Worm (Caenorhabditis elegans) whole organism, L2 larva: ENCODE measurements around the gene ZK105.5.

Experiments used
- C34F6.9 ChIP-seq: fragments of 150-350 bp; optimal IDR thresholded peaks from 2 replicates; lab custom pipeline; 2014; ENCODE audit warnings: missing biosample characterization, missing genetic modification characterization
- F13H6.1 ChIP-seq: sonication (generic microtip); optimal IDR thresholded peaks from 2 replicates; lab custom pipeline; 2016; ENCODE audit warnings: missing genetic modification characterization, missing compliant biosample characterization
- R02D3.7 ChIP-seq: fragments of 150-350 bp; optimal IDR thresholded peaks from 2 replicates; lab custom pipeline; 2014; ENCODE audit warnings: missing biosample characterization, missing genetic modification characterization
- Y55F3AM.14 ChIP-seq: fragments of 200-800 bp; sonication (Bioruptor generic); optimal IDR thresholded peaks from 2 replicates; lab custom pipeline; 2018; ENCODE audit warnings: mild to moderate bottlenecking, missing genetic modification characterization, missing compliant biosample characterization
- alr-1 ChIP-seq: fragments of 150-350 bp; optimal IDR thresholded peaks from 2 replicates; lab custom pipeline; 2014; ENCODE audit warnings: missing biosample characterization, missing genetic modification characterization
- aly-2 ChIP-seq: fragments of 150-350 bp; optimal IDR thresholded peaks from 2 replicates; lab custom pipeline; 2014; ENCODE audit warnings: missing biosample characterization, missing genetic modification characterization
- ama-1 ChIP-seq: fragments of 150-350 bp; optimal IDR thresholded peaks from 2 replicates; lab custom pipeline; 2018; ENCODE audit warnings: inconsistent platforms
- blmp-1 ChIP-seq: sonication (generic microtip); optimal IDR thresholded peaks from 2 replicates; lab custom pipeline; 2017; ENCODE audit warnings: missing genetic modification characterization, mild to moderate bottlenecking, missing compliant biosample characterization, antibody characterized with exemption, moderate library complexity; ENCODE audit not compliant: insufficient read depth
- ceh-82 ChIP-seq: fragments of 150-350 bp; optimal IDR thresholded peaks from 2 replicates; lab custom pipeline; 2014; ENCODE audit warnings: missing biosample characterization, missing genetic modification characterization
- crh-2 ChIP-seq: sonication (generic microtip); optimal IDR thresholded peaks from 2 replicates; lab custom pipeline; 2017; ENCODE audit warnings: missing biosample characterization, missing genetic modification characterization
- dmd-4 ChIP-seq: sonication (generic microtip); optimal IDR thresholded peaks from 2 replicates; lab custom pipeline; 2017; ENCODE audit warnings: missing biosample characterization, missing genetic modification characterization
- egl-27 ChIP-seq: sonication (generic microtip); optimal IDR thresholded peaks from 3 replicates; lab custom pipeline; 2017; ENCODE audit warnings: missing biosample characterization, missing genetic modification reagents, missing genetic modification characterization
- elt-1 ChIP-seq: fragments of 150-350 bp; optimal IDR thresholded peaks from 2 replicates; lab custom pipeline; 2014; ENCODE audit warnings: missing biosample characterization, missing genetic modification characterization
- elt-3 ChIP-seq: sonication (generic microtip); optimal IDR thresholded peaks from 2 replicates; lab custom pipeline; 2017; ENCODE audit warnings: missing biosample characterization, missing genetic modification characterization
- fos-1 ChIP-seq: fragments of 150-350 bp; optimal IDR thresholded peaks from 2 replicates; lab custom pipeline; 2014; ENCODE audit warnings: missing biosample characterization, missing genetic modification characterization
- gmeb-1 ChIP-seq: fragments of 150-350 bp; optimal IDR thresholded peaks from 2 replicates; lab custom pipeline; 2014; ENCODE audit warnings: missing biosample characterization, missing genetic modification characterization
- lsy-2 ChIP-seq, 2 experiments: fragments of 150-350 bp in 1 of 2; sonication (generic microtip) in 1 of 2; optimal IDR thresholded peaks; 2 replicates each; lab custom pipeline; 2014 to 2017; ENCODE audit warnings: missing biosample characterization in 2 of 2, missing genetic modification characterization in 2 of 2
- mab-5 ChIP-seq: fragments of 150-350 bp; optimal IDR thresholded peaks from 2 replicates; lab custom pipeline; 2014; ENCODE audit warnings: missing biosample characterization, missing genetic modification characterization
- mdl-1 ChIP-seq, 2 experiments: fragments of 150-350 bp in 1 of 2; sonication (generic microtip) in 1 of 2; optimal IDR thresholded peaks; 2 replicates each; lab custom pipeline; 2017; ENCODE audit warnings: missing biosample characterization in 2 of 2, missing genetic modification characterization in 2 of 2
- nhr-23 ChIP-seq: fragments of 150-350 bp; optimal IDR thresholded peaks from 2 replicates; lab custom pipeline; 2014; ENCODE audit warnings: missing biosample characterization, missing genetic modification reagents, missing genetic modification characterization
- nhr-25 ChIP-seq: fragments of 150-350 bp; sonication (generic microtip); optimal IDR thresholded peaks from 3 replicates; lab custom pipeline; 2014; ENCODE audit warnings: missing biosample characterization, missing genetic modification characterization
- nhr-77 ChIP-seq: fragments of 150-350 bp; optimal IDR thresholded peaks from 2 replicates; lab custom pipeline; 2014; ENCODE audit warnings: missing biosample characterization, missing genetic modification characterization
- peb-1 ChIP-seq: fragments of 150-350 bp; optimal IDR thresholded peaks from 2 replicates; lab custom pipeline; 2014; ENCODE audit warnings: missing biosample characterization, missing genetic modification characterization
- sem-4 ChIP-seq: fragments of 150-350 bp; optimal IDR thresholded peaks from 2 replicates; lab custom pipeline; 2014; ENCODE audit warnings: missing biosample characterization, missing genetic modification reagents, missing genetic modification characterization
- skn-1 ChIP-seq: sonication (generic microtip); optimal IDR thresholded peaks from 2 replicates; lab custom pipeline; 2017; ENCODE audit warnings: missing biosample characterization, missing genetic modification characterization
- sma-9 ChIP-seq, 2 experiments: fragments of 150-350 bp in 1 of 2; sonication (generic microtip) in 1 of 2; optimal IDR thresholded peaks; 2 replicates each; lab custom pipeline; 2014 to 2016; ENCODE audit warnings: missing genetic modification characterization in 2 of 2, mild to moderate bottlenecking in 1 of 2, missing biosample characterization in 1 of 2, missing compliant biosample characterization in 1 of 2, missing genetic modification reagents in 1 of 2, moderate library complexity in 1 of 2
- unc-55 ChIP-seq: fragments of 150-350 bp; sonication (generic microtip); optimal IDR thresholded peaks from 3 replicates; lab custom pipeline; 2014; ENCODE audit warnings: missing biosample characterization, missing genetic modification reagents, missing genetic modification characterization
- zag-1 ChIP-seq: fragments of 150-350 bp; optimal IDR thresholded peaks from 2 replicates; lab custom pipeline; 2014; ENCODE audit warnings: missing biosample characterization, missing genetic modification characterization
- ztf-1 ChIP-seq: fragments of 200-800 bp; sonication (Bioruptor generic); conservative IDR thresholded peaks from 2 replicates; pipeline ENCODE4 v1.3.6; 2022; ENCODE audit warnings: missing genetic modification characterization, missing compliant biosample characterization
- ztf-4 ChIP-seq: fragments of 150-350 bp; optimal IDR thresholded peaks from 2 replicates; lab custom pipeline; 2014; ENCODE audit warnings: missing biosample characterization, missing genetic modification characterization

The ZK105.5 gene

DNA sequence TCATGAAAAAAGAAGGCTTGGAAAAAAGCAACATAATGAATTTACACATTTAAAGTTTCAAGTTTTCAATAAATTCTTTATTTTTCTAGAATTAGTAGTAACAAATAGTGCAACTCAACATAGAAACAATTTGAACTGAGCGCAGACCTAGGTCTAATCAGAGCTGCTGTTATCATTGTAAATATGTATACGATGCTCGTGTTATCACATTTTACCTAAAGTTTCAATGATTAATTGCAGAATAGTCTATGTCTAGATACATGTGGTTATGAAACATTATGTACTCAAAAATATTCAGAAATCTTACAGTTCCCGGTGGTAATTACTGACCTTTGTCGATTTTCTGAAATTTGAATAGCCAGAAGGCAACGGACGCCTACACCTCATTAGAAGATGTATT, 38.5 kb upstream of the ZK105.5 start:
- TF ChIP-seq fos-1 (tag; lab: Kevin White, UChicago) = peak; percentile 5
- no peak for TF ChIP-seq gmeb-1 (tag; lab: Kevin White, UChicago)
- TF ChIP-seq sma-9 (GFP tag; optimal IDR thresholded peaks at IDR 0.05; lab: Kevin White, UChicago) = peak; percentile 14
- no peak for TF ChIP-seq sma-9 (tag; optimal IDR thresholded peaks at IDR 0.05; lab: Kevin White, UChicago)

DNA sequence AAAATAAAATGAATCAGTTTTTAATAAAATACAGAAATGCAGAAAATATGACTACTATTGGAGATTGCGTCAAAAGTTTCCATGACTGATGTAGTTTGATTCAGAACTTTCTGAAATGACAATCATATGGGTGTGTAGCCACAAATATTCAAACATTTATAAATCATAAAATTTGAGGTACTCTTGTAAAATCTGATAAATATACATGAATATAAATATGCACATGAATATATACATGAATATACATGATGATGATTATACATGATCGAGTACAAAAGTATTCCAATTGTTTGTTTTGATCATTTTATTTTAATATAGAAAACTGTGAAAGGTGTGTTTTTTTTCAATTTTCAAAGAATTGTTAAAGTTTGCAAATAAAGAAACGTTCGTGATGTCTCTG, 37.0 kb upstream of the ZK105.5 start, which contains the start of gene T05B11.4:
TSS of gene T05B11.4 (minus strand) at position 101 of the 400 bp plus-strand sequence.
- TF ChIP-seq nhr-23 (tag; lab: Kevin White, UChicago) = no peak
- no peak for TF ChIP-seq nhr-25
- TF ChIP-seq mdl-1 (tag; optimal IDR thresholded peaks at IDR 0.05; lab: Kevin White, UChicago) = no peak
- TF ChIP-seq egl-27 (tag; lab: Kevin White, UChicago) = no peak
- TF ChIP-seq crh-2 (tag; lab: Kevin White, UChicago) = no peak
- TF ChIP-seq ama-1 (lab: Kevin White, UChicago) = no peak
- no peak for TF ChIP-seq gmeb-1 (tag; lab: Kevin White, UChicago)
- no peak for TF ChIP-seq R02D3.7 (tag; lab: Kevin White, UChicago)
- TF ChIP-seq ztf-4 = no peak
- TF ChIP-seq ztf-1 = no peak
- TF ChIP-seq skn-1 (tag; lab: Kevin White, UChicago) = no peak
- TF ChIP-seq nhr-77 (tag; lab: Kevin White, UChicago) = no peak
- TF ChIP-seq blmp-1 (tag; lab: Kevin White, UChicago) = no peak
- no peak for TF ChIP-seq aly-2 (tag; lab: Kevin White, UChicago)
- TF ChIP-seq Y55F3AM.14 (GFP tag; lab: Kevin White, UChicago) = no peak
- TF ChIP-seq dmd-4 (tag; lab: Kevin White, UChicago) = no peak
- TF ChIP-seq, all 48 proteins: peak for 0

DNA sequence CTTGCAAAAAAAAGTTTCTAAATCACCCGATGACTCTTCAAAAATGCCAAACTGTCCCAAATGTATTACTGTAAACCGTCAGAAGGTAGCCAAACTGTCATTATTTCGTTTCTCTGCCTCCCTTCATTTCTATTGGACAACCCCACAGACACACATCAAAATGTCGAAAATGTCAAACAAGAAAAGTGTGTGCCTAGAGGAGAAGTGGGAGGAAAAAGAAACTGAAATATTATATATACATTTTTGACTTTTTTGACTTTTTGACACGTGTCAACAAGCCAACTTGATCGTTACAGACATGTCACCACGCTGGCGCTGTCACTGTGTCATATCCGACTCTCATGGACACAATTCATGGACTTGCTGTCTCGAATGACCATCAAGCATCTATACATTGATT, 32.2 kb upstream of the ZK105.5 start:
- no peak for TF ChIP-seq gmeb-1 (tag; lab: Kevin White, UChicago)
- TF ChIP-seq elt-3 (tag; lab: Kevin White, UChicago) = no peak
- TF ChIP-seq ceh-82 (tag; lab: Kevin White, UChicago) = no peak
- no peak for TF ChIP-seq zag-1
- TF ChIP-seq fos-1 (tag; lab: Kevin White, UChicago) = no peak
- TF ChIP-seq, all 48 proteins: peak for 0

DNA sequence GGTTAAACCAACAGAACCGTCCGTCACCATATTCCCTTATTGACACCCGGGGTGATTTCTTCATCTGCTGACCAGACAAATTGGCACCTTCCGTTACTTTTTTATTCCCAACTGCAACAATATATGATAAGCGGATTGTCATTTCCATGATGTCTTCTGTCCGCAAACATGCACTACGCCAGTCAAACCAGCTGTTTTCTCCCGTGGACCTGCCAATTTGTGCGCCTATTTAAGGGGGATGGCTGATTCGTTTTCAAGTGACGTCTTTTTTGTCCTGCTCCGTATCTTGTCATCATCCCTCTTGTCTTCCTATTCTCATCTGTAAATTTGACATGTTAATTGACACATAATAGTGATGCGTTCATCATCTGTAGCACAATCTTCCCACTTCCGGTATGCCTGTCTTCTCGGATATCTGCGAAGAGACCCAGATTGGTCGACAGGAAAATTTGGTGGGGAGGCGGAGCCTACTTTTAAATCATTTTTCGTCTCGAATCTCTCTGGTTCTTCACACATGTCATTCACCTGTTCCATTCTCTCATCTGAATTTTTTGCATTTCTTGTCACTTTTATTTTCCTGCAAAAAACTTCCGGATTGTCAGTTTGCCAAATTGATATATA, 30.6 kb upstream of the ZK105.5 start:
- TF ChIP-seq elt-1 (no peak), lsy-2 (tag; optimal IDR thresholded peaks at IDR 0.05; lab: Kevin White, UChicago) (no peak), aly-2 (tag; lab: Kevin White, UChicago) (no peak), R02D3.7 (tag; lab: Kevin White, UChicago) (no peak)
- TF ChIP-seq, all 48 proteins: peak for 0

DNA sequence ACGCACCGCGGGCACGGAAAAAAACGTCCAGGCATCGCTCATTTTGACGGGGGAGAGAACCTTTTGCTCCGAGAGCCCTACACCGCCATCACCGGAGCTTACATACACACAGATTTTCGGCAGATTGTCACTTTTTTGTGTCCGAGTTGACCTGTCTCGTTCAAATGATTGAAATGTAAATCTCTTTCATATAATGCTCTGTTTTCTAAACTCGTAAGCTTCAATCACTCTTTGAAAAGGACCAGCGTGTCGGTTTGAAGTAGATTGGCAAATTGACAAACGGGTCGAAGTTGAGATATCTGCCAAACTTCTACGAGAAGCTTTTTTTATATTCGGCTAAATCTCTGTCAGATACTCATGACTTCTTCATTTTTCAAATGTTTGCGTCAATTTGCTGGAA, 29.6 kb upstream of the ZK105.5 start:
- TF ChIP-seq alr-1 (tag; lab: Kevin White, UChicago) (no peak), elt-3 (tag; lab: Kevin White, UChicago) (no peak), mdl-1 (tag; optimal IDR thresholded peaks at IDR 0.05; lab: Kevin White, UChicago) (no peak), ztf-4 (no peak), nhr-77 (tag; lab: Kevin White, UChicago) (no peak), C34F6.9 (tag; lab: Kevin White, UChicago) (no peak), ztf-1 (no peak), mab-5 (tag; lab: Kevin White, UChicago) (no peak), lsy-2 (tag; optimal IDR thresholded peaks at IDR 0.05; lab: Kevin White, UChicago) (no peak), gmeb-1 (tag; lab: Kevin White, UChicago) (no peak), egl-27 (tag; lab: Kevin White, UChicago) (no peak), peb-1 (no peak), R02D3.7 (tag; lab: Kevin White, UChicago) (no peak), sem-4 (tag; lab: Kevin White, UChicago) (no peak)

DNA sequence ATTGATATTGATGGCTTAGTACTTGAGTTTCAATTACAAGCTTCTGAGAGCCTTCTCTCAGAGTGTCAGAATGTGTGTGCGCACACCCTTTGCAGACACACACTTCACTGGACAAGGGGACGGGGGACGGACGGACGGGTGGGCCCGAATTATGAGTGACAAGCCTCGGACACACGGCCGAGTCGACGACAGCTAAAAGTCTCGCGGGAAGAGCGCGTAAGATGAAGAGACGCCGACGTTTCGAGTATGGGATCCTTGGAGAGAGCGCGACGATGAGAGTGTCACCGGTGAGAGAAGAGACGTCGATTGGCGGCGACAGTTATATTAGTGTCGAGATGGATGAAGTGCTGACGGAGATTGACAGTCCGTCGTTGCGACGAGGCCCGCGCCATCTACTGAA, 28.4 kb upstream of the ZK105.5 start:
- peak; percentile 1 for TF ChIP-seq unc-55
- peak; percentile 14 for TF ChIP-seq F13H6.1
- TF ChIP-seq elt-3 (tag; lab: Kevin White, UChicago) = no peak
- TF ChIP-seq sma-9 (GFP tag; optimal IDR thresholded peaks at IDR 0.05; lab: Kevin White, UChicago) = peak; percentile 7
- TF ChIP-seq sma-9 (tag; optimal IDR thresholded peaks at IDR 0.05; lab: Kevin White, UChicago) = no peak
